Fruit fly (Drosophila melanogaster): ENCODE results near the gene CG10336.

DNA sequence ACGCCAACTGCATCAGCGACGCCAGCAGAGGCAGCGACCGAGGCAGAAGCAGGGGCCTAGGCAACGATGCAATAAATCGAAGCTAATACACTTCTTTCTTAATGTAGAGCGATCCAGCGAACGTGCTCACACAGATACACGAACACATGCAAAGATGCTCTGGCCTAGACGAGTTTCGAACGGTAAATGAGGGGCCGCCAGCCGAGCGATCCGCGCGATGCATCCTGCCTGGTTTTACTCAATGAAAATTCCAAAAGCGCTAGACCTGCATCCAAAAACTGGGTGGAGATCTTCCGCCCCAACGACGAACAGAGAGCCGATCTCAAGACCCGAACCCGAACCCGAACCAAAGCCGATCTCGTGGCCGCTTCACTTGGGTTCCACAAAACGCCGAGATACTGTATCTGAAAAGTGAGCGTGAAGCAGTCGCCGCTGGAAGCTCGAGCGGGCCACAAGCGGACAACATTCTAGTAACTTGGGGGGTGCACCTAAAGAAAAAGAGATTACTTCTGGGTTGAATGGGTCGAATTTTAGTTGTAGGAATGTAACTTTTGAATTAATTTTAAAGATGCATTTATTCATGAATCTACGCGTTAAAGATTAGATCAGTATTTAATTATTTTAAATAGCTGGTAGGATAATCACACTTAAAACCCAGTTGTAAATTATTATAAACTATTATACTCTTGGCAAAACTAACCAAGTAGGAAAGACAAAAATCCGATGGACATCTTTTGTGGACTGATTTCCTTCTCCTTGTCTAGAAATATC is 43.6 kb downstream of the CG10336 start:
- TF ChIP-seq EcR (GFP tag; optimal IDR thresholded peaks at IDR 0.05) (no peak), CG34367 (tag; optimal IDR thresholded peaks at IDR 0.05) (no peak), D1 (tag; optimal IDR thresholded peaks at IDR 0.05) (no peak)
